Fruit fly (Drosophila melanogaster) whole organism, wandering third instar larva: ENCODE measurements around the gene Cubn.

ENCODE experiments used
- CG32264 ChIP-seq: fragments of 200-800 bp; sonication (Bioruptor generic); optimal IDR thresholded peaks from 2 replicates; lab custom pipeline; 2016; ENCODE audit warnings: missing biosample characterization, missing genetic modification characterization
- CG9705 ChIP-seq: fragments of 200-800 bp; sonication (Bioruptor generic); optimal IDR thresholded peaks from 2 replicates; lab custom pipeline; 2018; ENCODE audit warnings: missing biosample characterization, mild to moderate bottlenecking, missing genetic modification characterization
- Dif ChIP-seq: fragments of 200-275, 200-300 bp; sonication (Bioruptor generic); optimal IDR thresholded peaks from 2 replicates; lab custom pipeline; 2018; ENCODE audit warnings: missing biosample characterization, missing genetic modification characterization; ENCODE audit not compliant: partially characterized antibody
- GATAd ChIP-seq: sonication (Bioruptor generic); optimal IDR thresholded peaks from 2 replicates; lab custom pipeline; 2016; ENCODE audit warnings: missing biosample characterization, missing genetic modification characterization
- HLH106 ChIP-seq: fragments of 200-800 bp; optimal IDR thresholded peaks from 3 replicates; lab custom pipeline; 2019; ENCODE audit warnings: missing biosample characterization, mild to moderate bottlenecking, missing genetic modification characterization, moderate library complexity
- Hnf4 ChIP-seq: fragments of 200-800 bp; sonication (Bioruptor generic); optimal IDR thresholded peaks from 2 replicates; lab custom pipeline; 2016; ENCODE audit warnings: missing biosample characterization, mild to moderate bottlenecking, missing genetic modification characterization
- Hr78 ChIP-seq: fragments of >200 bp; optimal IDR thresholded peaks from 2 replicates; lab custom pipeline; 2017; ENCODE audit warnings: missing biosample characterization, missing genetic modification characterization
- Hr83 ChIP-seq: fragments of 200-300 bp; sonication (Bioruptor generic); optimal IDR thresholded peaks from 2 replicates; lab custom pipeline; 2016; ENCODE audit warnings: missing biosample characterization, mild to moderate bottlenecking, missing genetic modification characterization, moderate library complexity; ENCODE audit not compliant: poor library complexity, severe bottlenecking
- Jra ChIP-seq: sonication (Bioruptor generic); optimal IDR thresholded peaks from 2 replicates; lab custom pipeline; 2016; ENCODE audit warnings: missing biosample characterization, missing genetic modification characterization
- Mio ChIP-seq: sonication (Bioruptor generic); optimal IDR thresholded peaks from 2 replicates; lab custom pipeline; 2016; ENCODE audit warnings: missing biosample characterization, missing genetic modification characterization
- N ChIP-seq: fragments of >200 bp; optimal IDR thresholded peaks from 2 replicates; lab custom pipeline; 2018; ENCODE audit warnings: missing biosample characterization, missing external identifiers, missing genetic modification characterization
- OdsH ChIP-seq: fragments of 200-800 bp; sonication (Bioruptor generic); optimal IDR thresholded peaks from 2 replicates; lab custom pipeline; 2016; ENCODE audit warnings: missing biosample characterization, mild to moderate bottlenecking, missing genetic modification characterization
- Rel ChIP-seq, 2 experiments: fragments of 200-800 bp; sonication (Bioruptor generic) in 1 of 2; optimal IDR thresholded peaks; 2 replicates in 1 of 2; 3 replicates in 1 of 2; lab custom pipeline; 2016 to 2019; ENCODE audit warnings: mild to moderate bottlenecking in 2 of 2, missing biosample characterization in 2 of 2, missing genetic modification characterization in 2 of 2, moderate library complexity in 1 of 2
- Sp1 ChIP-seq: fragments of 200-800 bp; sonication (Bioruptor generic); optimal IDR thresholded peaks from 3 replicates; lab custom pipeline; 2019; ENCODE audit warnings: missing biosample characterization, mild to moderate bottlenecking, missing genetic modification characterization, moderate library complexity
- br ChIP-seq: fragments of 200-800 bp; sonication (Bioruptor generic); optimal IDR thresholded peaks from 2 replicates; lab custom pipeline; 2016; ENCODE audit warnings: missing biosample characterization, missing genetic modification characterization
- brk ChIP-seq: fragments of 200-800 bp; sonication (Bioruptor generic); optimal IDR thresholded peaks from 2 replicates; lab custom pipeline; 2016; ENCODE audit warnings: missing biosample characterization, mild to moderate bottlenecking, missing genetic modification characterization
- dl ChIP-seq, 2 experiments: fragments of 175-275, 200-275 bp in 1 of 2; fragments of 200-275 bp in 1 of 2; sonication (Bioruptor generic); optimal IDR thresholded peaks; lab custom pipeline; 2018; ENCODE audit warnings: mild to moderate bottlenecking in 2 of 2, missing biosample characterization in 2 of 2, missing genetic modification characterization in 2 of 2, moderate library complexity in 2 of 2; ENCODE audit not compliant: partially characterized antibody in 2 of 2, insufficient read depth in 1 of 2
- dsf ChIP-seq: sonication (Bioruptor generic); optimal IDR thresholded peaks from 2 replicates; lab custom pipeline; 2016; ENCODE audit warnings: missing biosample characterization, missing genetic modification characterization, borderline replicate concordance
- ey ChIP-seq: fragments of 200-800 bp; sonication (Bioruptor generic); optimal IDR thresholded peaks from 2 replicates; lab custom pipeline; 2016; ENCODE audit warnings: missing biosample characterization, missing genetic modification characterization
- foxo ChIP-seq, 2 experiments: fragments of 200-800 bp; sonication (Bioruptor generic); optimal IDR thresholded peaks; 2 replicates in 1 of 2; 3 replicates in 1 of 2; lab custom pipeline; 2016 to 2017; ENCODE audit warnings: missing biosample characterization in 2 of 2, missing genetic modification characterization in 2 of 2
- h ChIP-seq: fragments of 200-800 bp; sonication (Bioruptor generic); optimal IDR thresholded peaks from 3 replicates; lab custom pipeline; 2016; ENCODE audit warnings: missing biosample characterization, mild to moderate bottlenecking, missing genetic modification characterization
- jim ChIP-seq: fragments of 175-275, 200-325 bp; sonication (Bioruptor generic); optimal IDR thresholded peaks from 2 replicates; lab custom pipeline; 2016; ENCODE audit warnings: missing biosample characterization, mild to moderate bottlenecking, missing genetic modification characterization
- lola ChIP-seq: fragments of >200 bp; optimal IDR thresholded peaks from 2 replicates; lab custom pipeline; 2017; ENCODE audit warnings: missing biosample characterization, missing genetic modification characterization
- pan ChIP-seq: fragments of >200 bp; optimal IDR thresholded peaks from 2 replicates; lab custom pipeline; 2017
- rgr ChIP-seq: fragments of 200-800 bp; sonication (Bioruptor generic); optimal IDR thresholded peaks from 3 replicates; lab custom pipeline; 2016; ENCODE audit warnings: missing biosample characterization, mild to moderate bottlenecking, missing genetic modification characterization
- sage ChIP-seq: fragments of 200-800 bp; sonication (Bioruptor generic); optimal IDR thresholded peaks from 2 replicates; lab custom pipeline; 2016; ENCODE audit warnings: missing biosample characterization, mild to moderate bottlenecking, missing genetic modification characterization
- sv ChIP-seq: fragments of 200-800 bp; sonication (Bioruptor generic); optimal IDR thresholded peaks from 3 replicates; lab custom pipeline; 2016; ENCODE audit warnings: missing biosample characterization, missing genetic modification characterization
- tai ChIP-seq: sonication (Bioruptor generic); optimal IDR thresholded peaks from 2 replicates; lab custom pipeline; 2016; ENCODE audit warnings: missing biosample characterization, missing genetic modification characterization
- usp ChIP-seq: fragments of >200 bp; optimal IDR thresholded peaks from 2 replicates; lab custom pipeline; 2017; ENCODE audit warnings: missing biosample characterization, missing genetic modification characterization
- woc ChIP-seq: sonication (Bioruptor generic); optimal IDR thresholded peaks from 2 replicates; lab custom pipeline; 2016; ENCODE audit warnings: missing biosample characterization, mild to moderate bottlenecking, missing genetic modification characterization

Gene Cubn

dm6 chrX:9599158-9600082 is 28.3 kb upstream of the Cubn start:
- no peak for TF ChIP-seq dl (GFP tag; optimal IDR thresholded peaks at IDR 0.05; lab: Kevin White, UChicago; ENCODE audit: insufficient read depth in 1 of 2, partially characterized antibody in 2 of 2)
- no peak for TF ChIP-seq Sp1
- TF ChIP-seq tai (GFP tag; lab: Kevin White, UChicago): no peak
- TF ChIP-seq Hr78 (GFP tag; lab: Kevin White, UChicago): no peak
- TF ChIP-seq foxo (GFP tag; optimal IDR thresholded peaks at IDR 0.05; lab: Kevin White, UChicago): no peak
- TF ChIP-seq lola (GFP tag; lab: Kevin White, UChicago): no peak
- TF ChIP-seq OdsH (GFP tag; lab: Kevin White, UChicago): no peak
- TF ChIP-seq Hnf4 (GFP tag; lab: Kevin White, UChicago): no peak
- peak; percentile 28 for TF ChIP-seq h (GFP tag; lab: Kevin White, UChicago)
- TF ChIP-seq Rel (GFP tag; optimal IDR thresholded peaks at IDR 0.05; lab: Kevin White, UChicago): no peak
- peak; percentile 2 for TF ChIP-seq Rel (tag; optimal IDR thresholded peaks at IDR 0.05; lab: Kevin White, UChicago)
- no peak for TF ChIP-seq CG32264
- TF ChIP-seq GATAd (GFP tag; lab: Kevin White, UChicago): no peak
- TF ChIP-seq Dif (GFP tag; lab: Kevin White, UChicago): peak; percentile 55
- TF ChIP-seq sv (GFP tag; lab: Kevin White, UChicago): no peak
- TF ChIP-seq ey (GFP tag; lab: Kevin White, UChicago): no peak
- no peak for TF ChIP-seq dsf (GFP tag; lab: Kevin White, UChicago)
- no peak for TF ChIP-seq N (GFP tag; lab: Kevin White, UChicago)
- TF ChIP-seq Hr83 (GFP tag; lab: Kevin White, UChicago): no peak
- TF ChIP-seq Mio (GFP tag; lab: Kevin White, UChicago): no peak
- TF ChIP-seq pan: no peak
- TF ChIP-seq Jra (GFP tag; lab: Kevin White, UChicago): no peak
- TF ChIP-seq rgr: no peak
- TF ChIP-seq usp (GFP tag; lab: Kevin White, UChicago): no peak
- TF ChIP-seq brk: no peak
- no peak for TF ChIP-seq br

- TF ChIP-seq br (no peak), GATAd (GFP tag; lab: Kevin White, UChicago) (no peak), pan (no peak), Mio (GFP tag; lab: Kevin White, UChicago) (no peak), Dif (GFP tag; lab: Kevin White, UChicago) (no peak), Rel (GFP tag; optimal IDR thresholded peaks at IDR 0.05; lab: Kevin White, UChicago) (no peak), Rel (tag; optimal IDR thresholded peaks at IDR 0.05; lab: Kevin White, UChicago) (peak; percentile 89), h (GFP tag; lab: Kevin White, UChicago) (peak; percentile 21)
Observed at dm6 chrX:9598106-9598505, 27.0 kb upstream of the Cubn start.

- no peak for TF ChIP-seq CG32264
- TF ChIP-seq CG9705 (GFP tag; lab: Kevin White, UChicago): no peak
Observed at dm6 chrX:9595312-9595931, 24.3 kb upstream of the Cubn start.

- TF ChIP-seq HLH106 (no peak), jim (GFP tag; lab: Kevin White, UChicago) (no peak), sv (GFP tag; lab: Kevin White, UChicago) (no peak), Hr83 (GFP tag; lab: Kevin White, UChicago) (no peak), Jra (GFP tag; lab: Kevin White, UChicago) (no peak), Hnf4 (GFP tag; lab: Kevin White, UChicago) (no peak), woc (GFP tag; lab: Kevin White, UChicago) (no peak), brk (no peak), GATAd (GFP tag; lab: Kevin White, UChicago) (no peak), Dif (GFP tag; lab: Kevin White, UChicago) (no peak), sage (GFP tag; lab: Kevin White, UChicago) (no peak)
Observed at dm6 chrX:9594446-9594845, 23.3 kb upstream of the Cubn start.
